Worm (Caenorhabditis elegans): ENCODE data around the gene asm-1.

- TF ChIP-seq che-1 (tag; optimal IDR thresholded peaks at IDR 0.05) (no peak), hlh-30 (tag; optimal IDR thresholded peaks at IDR 0.05; ENCODE audit: insufficient read depth) (no peak), nhr-11 (tag; optimal IDR thresholded peaks at IDR 0.05) (no peak), ceh-45 (GFP tag; IDR thresholded peaks at IDR 0.05) (no peak), gmeb-2 (tag; optimal IDR thresholded peaks at IDR 0.05) (no peak), pha-2 (tag; optimal IDR thresholded peaks at IDR 0.05) (no peak), ama-1 (optimal IDR thresholded peaks at IDR 0.05) (no peak), unc-3 (GFP tag; conservative IDR thresholded peaks at IDR 0.05) (no peak), unc-3 (tag; optimal IDR thresholded peaks at IDR 0.05) (no peak), elt-2 (tag; optimal IDR thresholded peaks at IDR 0.05) (no peak), sdc-2 (tag; optimal IDR thresholded peaks at IDR 0.05) (no peak), nfya-1 (tag; optimal IDR thresholded peaks at IDR 0.05) (no peak)
Measured at ce11 chrII:6870803-6871202, 39.1 kb upstream of the asm-1 start, which contains the start of gene clhm-1.

Data from whole organism, late embryonic.